Worm (Caenorhabditis elegans) whole organism, L2 larva: ENCODE results near the gene F57H12.5.

ENCODE experiments used
- aly-2 ChIP-seq: fragments of 150-350 bp; optimal IDR thresholded peaks from 2 replicates; lab custom pipeline; 2014; ENCODE audit warnings: missing biosample characterization, missing genetic modification characterization
- dmd-4 ChIP-seq: sonication (generic microtip); optimal IDR thresholded peaks from 2 replicates; lab custom pipeline; 2017; ENCODE audit warnings: missing biosample characterization, missing genetic modification characterization
- elt-1 ChIP-seq: fragments of 150-350 bp; optimal IDR thresholded peaks from 2 replicates; lab custom pipeline; 2014; ENCODE audit warnings: missing biosample characterization, missing genetic modification characterization
- lsy-2 ChIP-seq, 2 experiments: fragments of 150-350 bp in 1 of 2; sonication (generic microtip) in 1 of 2; optimal IDR thresholded peaks; 2 replicates each; lab custom pipeline; 2014 to 2017; ENCODE audit warnings: missing biosample characterization in 2 of 2, missing genetic modification characterization in 2 of 2
- nhr-11 ChIP-seq: fragments of 150-350 bp; optimal IDR thresholded peaks from 2 replicates; lab custom pipeline; 2014; ENCODE audit warnings: missing biosample characterization, missing genetic modification characterization
- nhr-21 ChIP-seq: fragments of 150-350 bp; optimal IDR thresholded peaks from 2 replicates; lab custom pipeline; 2014; ENCODE audit warnings: missing biosample characterization, missing genetic modification characterization
- nhr-237 ChIP-seq: fragments of 150-350 bp; optimal IDR thresholded peaks from 2 replicates; lab custom pipeline; 2014; ENCODE audit warnings: missing biosample characterization, missing genetic modification characterization
- unc-55 ChIP-seq: fragments of 150-350 bp; sonication (generic microtip); optimal IDR thresholded peaks from 3 replicates; lab custom pipeline; 2014; ENCODE audit warnings: missing biosample characterization, missing genetic modification reagents, missing genetic modification characterization
- ztf-4 ChIP-seq: fragments of 150-350 bp; optimal IDR thresholded peaks from 2 replicates; lab custom pipeline; 2014; ENCODE audit warnings: missing biosample characterization, missing genetic modification characterization

DNA sequence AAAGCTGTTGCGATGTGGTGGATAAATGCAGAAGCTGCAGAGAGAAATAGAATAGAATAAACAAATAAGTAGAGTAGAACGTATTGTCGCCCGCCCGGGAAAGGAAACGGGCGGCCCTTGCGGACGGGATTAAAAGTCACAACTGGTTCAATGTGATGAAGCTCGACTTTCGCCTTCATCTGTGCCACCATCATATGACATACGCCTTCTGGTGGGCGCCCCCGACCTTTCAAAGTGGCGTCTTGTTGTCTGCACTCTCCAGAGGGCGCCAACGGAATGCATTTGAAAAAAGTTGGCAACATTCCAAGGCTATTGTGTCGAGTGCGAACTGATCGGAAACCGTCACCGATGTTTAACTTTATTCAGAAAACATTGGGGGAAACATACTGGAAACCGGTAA is 23.8 kb upstream of the F57H12.5 start:
- no peak for TF ChIP-seq nhr-237
- no peak for TF ChIP-seq aly-2 (tag; lab: Kevin White, UChicago)
- TF ChIP-seq elt-1 = no peak
- TF ChIP-seq nhr-11 (tag; lab: Kevin White, UChicago) = no peak
- TF ChIP-seq nhr-21 (tag; lab: Kevin White, UChicago) = no peak
- TF ChIP-seq lsy-2 (tag; optimal IDR thresholded peaks at IDR 0.05; lab: Kevin White, UChicago) = no peak
- TF ChIP-seq dmd-4 (tag; lab: Kevin White, UChicago) = no peak
- TF ChIP-seq ztf-4 (tag; lab: Kevin White, UChicago) = no peak
- no peak for TF ChIP-seq unc-55
